Worm (Caenorhabditis elegans) whole organism, L2 larva: ENCODE results near the gene gei-18.

Source experiments
- ama-1 ChIP-seq: fragments of 150-350 bp; optimal IDR thresholded peaks from 2 replicates; lab custom pipeline; 2018; ENCODE audit warnings: inconsistent platforms
- egl-27 ChIP-seq: sonication (generic microtip); optimal IDR thresholded peaks from 3 replicates; lab custom pipeline; 2017; ENCODE audit warnings: missing biosample characterization, missing genetic modification reagents, missing genetic modification characterization
- lin-13 ChIP-seq: fragments of 150-350 bp; optimal IDR thresholded peaks from 2 replicates; lab custom pipeline; 2014; ENCODE audit warnings: missing biosample characterization, missing genetic modification reagents, missing genetic modification characterization
- lin-39 ChIP-seq: fragments of 150-350 bp; optimal IDR thresholded peaks from 2 replicates; lab custom pipeline; 2014; ENCODE audit warnings: missing biosample characterization, missing genetic modification reagents, missing genetic modification characterization
- lsy-2 ChIP-seq, 2 experiments: fragments of 150-350 bp in 1 of 2; sonication (generic microtip) in 1 of 2; optimal IDR thresholded peaks; 2 replicates each; lab custom pipeline; 2014 to 2017; ENCODE audit warnings: missing biosample characterization in 2 of 2, missing genetic modification characterization in 2 of 2
- nhr-11 ChIP-seq: fragments of 150-350 bp; optimal IDR thresholded peaks from 2 replicates; lab custom pipeline; 2014; ENCODE audit warnings: missing biosample characterization, missing genetic modification characterization
- nhr-237 ChIP-seq: fragments of 150-350 bp; optimal IDR thresholded peaks from 2 replicates; lab custom pipeline; 2014; ENCODE audit warnings: missing biosample characterization, missing genetic modification characterization
- nhr-77 ChIP-seq: fragments of 150-350 bp; optimal IDR thresholded peaks from 2 replicates; lab custom pipeline; 2014; ENCODE audit warnings: missing biosample characterization, missing genetic modification characterization
- skn-1 ChIP-seq: sonication (generic microtip); optimal IDR thresholded peaks from 2 replicates; lab custom pipeline; 2017; ENCODE audit warnings: missing biosample characterization, missing genetic modification characterization
- snpc-4 ChIP-seq: fragments of 150-350 bp; optimal IDR thresholded peaks from 2 replicates; lab custom pipeline; 2014; ENCODE audit warnings: missing biosample characterization, missing genetic modification characterization
- unc-55 ChIP-seq: fragments of 150-350 bp; sonication (generic microtip); optimal IDR thresholded peaks from 3 replicates; lab custom pipeline; 2014; ENCODE audit warnings: missing biosample characterization, missing genetic modification reagents, missing genetic modification characterization
- unc-62 ChIP-seq: fragments of 150-350 bp; optimal IDR thresholded peaks from 2 replicates; lab custom pipeline; 2014; ENCODE audit warnings: missing biosample characterization, missing genetic modification reagents, missing genetic modification characterization

DNA sequence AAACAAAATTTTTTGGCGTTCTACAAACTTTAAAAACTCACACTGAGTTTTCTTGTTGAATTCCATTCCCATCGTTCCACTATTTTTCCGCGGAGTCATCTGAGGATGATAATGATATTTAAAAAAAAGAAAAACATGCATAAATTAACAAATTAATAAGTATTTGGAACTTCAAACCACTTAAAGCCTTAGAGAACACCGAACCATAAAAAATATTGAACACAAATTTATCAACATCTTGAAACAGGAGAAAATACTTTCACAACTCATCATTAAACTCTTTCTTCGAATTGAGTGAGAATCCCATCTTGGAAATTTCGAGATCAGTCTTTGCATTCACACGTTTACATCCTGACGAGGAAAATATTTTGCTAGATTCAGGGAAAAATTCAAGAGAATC lies at the start of gene gei-18:
- no peak for TF ChIP-seq nhr-77 (tag; lab: Kevin White, UChicago)
- TF ChIP-seq snpc-4 = no peak
- TF ChIP-seq unc-62 (GFP tag; lab: Kevin White, UChicago) = no peak
- no peak for TF ChIP-seq ama-1 (lab: Kevin White, UChicago)
- TF ChIP-seq lin-39 = no peak
- TF ChIP-seq skn-1 = no peak
- TF ChIP-seq unc-55 = no peak
- no peak for TF ChIP-seq nhr-11 (tag; lab: Kevin White, UChicago)
- no peak for TF ChIP-seq lsy-2 (tag; optimal IDR thresholded peaks at IDR 0.05; lab: Kevin White, UChicago)
- no peak for TF ChIP-seq egl-27 (tag; lab: Kevin White, UChicago)
- TF ChIP-seq nhr-237 (tag; lab: Kevin White, UChicago) = no peak
- TF ChIP-seq lin-13 (GFP tag; lab: Kevin White, UChicago) = no peak
